Fruit fly (Drosophila melanogaster) whole organism, prepupa: Measurements from ENCODE around the gene CaBP1.

ENCODE experiments used
- CG16779 ChIP-seq: fragments of 200-800 bp; sonication (Bioruptor generic); optimal IDR thresholded peaks from 3 replicates; lab custom pipeline; 2017; ENCODE audit warnings: missing biosample characterization, mild to moderate bottlenecking, missing genetic modification characterization
- Hr38 ChIP-seq: sonication (Bioruptor generic); optimal IDR thresholded peaks from 2 replicates; lab custom pipeline; 2016; ENCODE audit warnings: missing biosample characterization, missing genetic modification characterization
- Sox102F ChIP-seq: fragments of 200-800 bp; sonication (Bioruptor generic); optimal IDR thresholded peaks from 2 replicates; lab custom pipeline; 2016; ENCODE audit warnings: missing biosample characterization, mild to moderate bottlenecking, missing genetic modification characterization
- achi ChIP-seq: fragments of 200-800 bp; sonication (Bioruptor generic); optimal IDR thresholded peaks from 3 replicates; lab custom pipeline; 2016; ENCODE audit warnings: missing biosample characterization, missing genetic modification characterization
- net ChIP-seq: fragments of 200-800 bp; sonication (Bioruptor generic); optimal IDR thresholded peaks from 3 replicates; lab custom pipeline; 2016; ENCODE audit warnings: missing biosample characterization, missing genetic modification characterization
- vri ChIP-seq: fragments of 200-800 bp; sonication (Bioruptor generic); optimal IDR thresholded peaks from 3 replicates; lab custom pipeline; 2016; ENCODE audit warnings: missing biosample characterization, mild to moderate bottlenecking, missing genetic modification characterization

DNA sequence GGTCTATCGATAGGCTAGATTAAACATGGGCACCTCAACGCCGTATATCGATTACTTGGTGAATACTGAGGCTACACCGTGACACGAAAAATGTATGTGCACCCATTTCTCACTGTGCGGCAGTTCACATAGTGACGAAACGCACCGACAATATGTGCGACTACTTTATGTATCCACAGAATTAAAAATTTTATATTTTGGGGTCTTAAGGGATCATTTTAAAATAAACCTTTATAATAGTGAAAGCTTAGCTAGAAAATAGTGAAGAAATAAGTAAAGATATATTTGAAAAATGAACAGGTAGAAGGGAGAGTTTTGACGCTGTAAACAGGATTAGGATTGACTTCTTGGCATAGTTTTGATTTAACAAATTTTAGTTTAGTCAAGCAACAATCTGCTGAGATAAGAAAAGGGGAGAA, 27.4 kb downstream of the CaBP1 start, which contains the start of gene mRpL4:
- TF ChIP-seq vri, result no peak
- TF ChIP-seq Hr38 (GFP tag; lab: Kevin White, UChicago), result peak; percentile 11
- no peak for TF ChIP-seq Sox102F
- no peak for TF ChIP-seq net (GFP tag; lab: Kevin White, UChicago)
- TF ChIP-seq CG16779, result no peak
- no peak for TF ChIP-seq achi (GFP tag; lab: Kevin White, UChicago)
